Worm (Caenorhabditis elegans) whole organism, early embryonic: Measurements from ENCODE around the gene C52G5.3.

ENCODE experiments used
- B0310.2 ChIP-seq: sonication (generic microtip); optimal IDR thresholded peaks from 2 replicates; lab custom pipeline; 2016; ENCODE audit warnings: mild to moderate bottlenecking, missing genetic modification characterization, missing compliant biosample characterization
- F13C5.2 ChIP-seq: sonication (generic microtip); optimal IDR thresholded peaks from 2 replicates; lab custom pipeline; 2017; ENCODE audit warnings: mild to moderate bottlenecking, missing genetic modification characterization, inconsistent platforms, missing compliant biosample characterization
- aly-1 ChIP-seq: sonication (generic microtip); optimal IDR thresholded peaks from 2 replicates; lab custom pipeline; 2016; ENCODE audit warnings: missing genetic modification characterization, missing compliant biosample characterization
- ama-1 ChIP-seq: fragments of 150-350 bp; optimal IDR thresholded peaks from 2 replicates; lab custom pipeline; 2014
- ceh-13 ChIP-seq: fragments of 200-800 bp; sonication (Bioruptor generic); optimal IDR thresholded peaks from 2 replicates; lab custom pipeline; 2018; ENCODE audit warnings: mild to moderate bottlenecking, missing genetic modification characterization, missing compliant biosample characterization
- ceh-36 ChIP-seq: sonication (generic microtip); optimal IDR thresholded peaks from 2 replicates; lab custom pipeline; 2016; ENCODE audit warnings: missing genetic modification characterization, inconsistent platforms, missing compliant biosample characterization
- ets-7 ChIP-seq: sonication (generic microtip); optimal IDR thresholded peaks from 2 replicates; lab custom pipeline; 2016; ENCODE audit warnings: missing genotype, missing genetic modification characterization, missing compliant biosample characterization
- flt-1 ChIP-seq: fragments of 200-800 bp; sonication (Bioruptor generic); IDR thresholded peaks from 2 replicates; pipeline ENCODE4 v1.3.6; 2022; ENCODE audit warnings: missing genetic modification characterization, missing compliant biosample characterization
- hmbx-1 ChIP-seq: sonication (generic microtip); optimal IDR thresholded peaks from 2 replicates; lab custom pipeline; 2016; ENCODE audit warnings: mild to moderate bottlenecking, missing genetic modification characterization, missing compliant biosample characterization
- hmg-4 ChIP-seq: fragments of 200-800 bp; sonication (Bioruptor generic); optimal IDR thresholded peaks from 2 replicates; lab custom pipeline; 2018; ENCODE audit warnings: mild to moderate bottlenecking, missing genetic modification characterization, missing compliant biosample characterization
- hnd-1 ChIP-seq: sonication (generic microtip); optimal IDR thresholded peaks from 2 replicates; lab custom pipeline; 2016; ENCODE audit warnings: missing genetic modification characterization, missing compliant biosample characterization
- pes-1 ChIP-seq: fragments of 200-800 bp; sonication (Bioruptor generic); IDR thresholded peaks from 2 replicates; pipeline ENCODE4 v1.3.6; 2022; ENCODE audit warnings: missing genetic modification reagents, missing genetic modification characterization, missing compliant biosample characterization
- scrt-1 ChIP-seq: fragments of 200-800 bp; sonication (Bioruptor generic); IDR thresholded peaks from 2 replicates; pipeline ENCODE4 v1.3.6; 2022; ENCODE audit warnings: missing genetic modification characterization, missing compliant biosample characterization
- sea-1 ChIP-seq: fragments of 200-800 bp; sonication (Bioruptor generic); conservative IDR thresholded peaks from 2 replicates; pipeline ENCODE4 v1.3.6; 2022; ENCODE audit warnings: missing genetic modification characterization, missing compliant biosample characterization
- tbx-11 ChIP-seq: fragments of 200-800 bp; sonication (Bioruptor generic); IDR thresholded peaks from 2 replicates; pipeline ENCODE4 v1.3.6; 2022; ENCODE audit warnings: missing genetic modification characterization, missing compliant biosample characterization
- tbx-37 ChIP-seq: fragments of 200-800 bp; sonication (Bioruptor generic); conservative IDR thresholded peaks from 2 replicates; pipeline ENCODE4 v1.3.6; 2022; ENCODE audit warnings: missing genetic modification reagents, missing genetic modification characterization, missing compliant biosample characterization
- tra-4 ChIP-seq: sonication (generic microtip); optimal IDR thresholded peaks from 2 replicates; lab custom pipeline; 2017; ENCODE audit warnings: missing genetic modification characterization, missing compliant biosample characterization

C52G5.3 gene

DNA sequence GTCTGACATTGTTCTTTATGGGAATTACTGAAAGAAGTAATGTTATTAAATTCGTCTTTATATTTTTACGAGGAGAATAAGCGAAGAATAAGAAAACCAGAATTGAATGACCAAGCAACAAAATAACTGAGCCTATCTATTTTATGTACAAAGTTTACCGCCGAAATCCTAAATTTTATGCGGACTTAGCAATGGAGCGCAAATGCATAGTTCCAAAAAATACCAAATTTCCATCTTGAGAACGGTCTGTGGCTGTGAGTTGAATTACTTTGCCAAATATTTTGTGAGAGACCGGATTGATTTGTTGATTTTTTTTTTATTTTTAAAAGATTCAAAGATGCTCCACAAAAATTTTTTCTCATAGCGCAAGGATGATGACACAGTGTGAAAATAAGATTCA, 6.6 kb upstream of the C52G5.3 start, which contains the start of gene chd-3:
chd-3 (minus strand) TSS at position 27 of the 400 bp plus-strand sequence.
- TF ChIP-seq aly-1 (tag; lab: Kevin White, UChicago) (no peak), ceh-36 (tag; lab: Kevin White, UChicago) (no peak), flt-1 (GFP tag; lab: Robert Waterston, UW) (no peak), tra-4 (tag; lab: Kevin White, UChicago) (no peak), pes-1 (GFP tag; lab: Robert Waterston, UW) (no peak)

DNA sequence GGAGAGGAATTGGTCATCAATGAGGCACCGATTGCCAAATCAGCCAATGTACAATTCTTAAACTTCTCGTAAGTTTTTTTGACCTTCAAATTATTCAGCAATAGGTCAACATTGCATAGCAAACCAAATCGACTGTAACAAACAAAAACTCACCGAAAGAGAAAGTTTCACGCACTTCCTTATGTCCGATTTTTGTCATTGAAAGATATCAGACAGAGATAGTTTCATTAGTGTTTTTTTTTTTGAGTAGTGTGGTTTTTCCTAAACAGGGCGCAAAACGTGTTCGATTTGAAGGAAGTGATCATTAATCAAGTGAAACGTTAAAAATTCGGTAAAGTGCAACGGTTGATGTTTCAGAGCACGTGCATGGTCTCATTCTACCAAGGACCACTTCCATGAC, 1.8 kb downstream of the C52G5.3 start:
- TF ChIP-seq ama-1 (lab: Kevin White, UChicago) (no peak), aly-1 (tag; lab: Kevin White, UChicago) (no peak), ets-7 (no peak), B0310.2 (tag; lab: Kevin White, UChicago) (no peak), ceh-36 (tag; lab: Kevin White, UChicago) (no peak), pes-1 (GFP tag; lab: Robert Waterston, UW) (no peak), tbx-37 (no peak), tra-4 (tag; lab: Kevin White, UChicago) (no peak), sea-1 (GFP tag; lab: Robert Waterston, UW) (no peak), hmg-4 (GFP tag; lab: Kevin White, UChicago) (no peak), flt-1 (GFP tag; lab: Robert Waterston, UW) (no peak), F13C5.2 (tag; lab: Kevin White, UChicago) (no peak), hmbx-1 (tag; lab: Kevin White, UChicago) (no peak), ceh-13 (GFP tag; lab: Kevin White, UChicago) (no peak), scrt-1 (GFP tag; lab: Robert Waterston, UW) (no peak), tbx-11 (GFP tag; lab: Robert Waterston, UW) (no peak), hnd-1 (tag; lab: Kevin White, UChicago) (no peak)

DNA sequence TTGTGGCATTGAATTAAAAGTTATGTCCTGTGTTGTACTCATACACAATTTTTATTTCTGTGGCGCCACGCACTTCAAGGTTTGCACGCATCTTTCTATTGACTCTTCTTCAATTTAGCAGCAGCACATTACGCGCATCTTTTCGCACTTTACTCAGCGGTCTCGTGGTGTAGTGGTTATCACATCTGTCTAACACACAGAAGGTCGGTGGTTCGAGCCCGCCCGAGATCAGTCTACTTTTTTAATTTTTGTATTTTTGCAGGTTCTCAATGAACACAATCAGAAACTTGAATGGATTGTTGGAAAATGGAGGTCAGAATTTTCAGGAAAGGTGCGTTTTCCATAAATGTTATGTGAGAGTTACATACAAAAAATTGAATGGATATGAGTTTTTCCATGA, 2.4 kb downstream of the C52G5.3 start:
- TF ChIP-seq hmbx-1 (tag; lab: Kevin White, UChicago) (peak; percentile 1), aly-1 (tag; lab: Kevin White, UChicago) (no peak), hmg-4 (GFP tag; lab: Kevin White, UChicago) (peak; percentile 54), ceh-13 (GFP tag; lab: Kevin White, UChicago) (peak; percentile 53), tbx-37 (peak; percentile 55), sea-1 (GFP tag; lab: Robert Waterston, UW) (peak; percentile 70; the same call in 1 of the 2 replicates), scrt-1 (GFP tag; lab: Robert Waterston, UW) (peak; percentile 61), ama-1 (lab: Kevin White, UChicago) (no peak), B0310.2 (tag; lab: Kevin White, UChicago) (no peak), hnd-1 (tag; lab: Kevin White, UChicago) (no peak), flt-1 (GFP tag; lab: Robert Waterston, UW) (peak; percentile 78), pes-1 (GFP tag; lab: Robert Waterston, UW) (peak; percentile 86), ceh-36 (tag; lab: Kevin White, UChicago) (peak; percentile 46), F13C5.2 (tag; lab: Kevin White, UChicago) (peak; percentile 1), tbx-11 (GFP tag; lab: Robert Waterston, UW) (peak; percentile 63; the same call in 1 of the 2 replicates)

DNA sequence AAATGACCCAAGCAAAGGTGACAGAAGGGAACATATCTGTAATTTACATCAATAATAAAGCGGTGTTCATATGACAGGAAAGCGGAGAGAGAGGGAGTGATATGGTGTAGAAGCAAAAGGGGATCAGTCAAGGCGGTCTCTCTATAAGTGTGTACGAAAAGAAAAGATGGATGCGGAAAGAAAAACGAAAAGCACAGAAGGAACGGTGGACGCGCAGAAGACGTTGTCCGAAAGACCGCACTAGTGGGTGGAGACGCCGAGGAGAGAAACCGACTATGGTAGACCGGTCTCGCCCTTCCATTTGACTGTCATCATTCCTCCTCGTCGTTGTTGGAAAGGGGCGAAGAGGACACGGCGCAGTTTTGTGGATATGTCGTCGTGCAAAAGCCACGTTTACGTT, 2.9 kb downstream of the C52G5.3 start, which contains the start of gene C52G5.2:
C52G5.2 (plus strand) TSS at position 301 of the 400 bp plus-strand sequence.
- TF ChIP-seq ets-7, result no peak

DNA sequence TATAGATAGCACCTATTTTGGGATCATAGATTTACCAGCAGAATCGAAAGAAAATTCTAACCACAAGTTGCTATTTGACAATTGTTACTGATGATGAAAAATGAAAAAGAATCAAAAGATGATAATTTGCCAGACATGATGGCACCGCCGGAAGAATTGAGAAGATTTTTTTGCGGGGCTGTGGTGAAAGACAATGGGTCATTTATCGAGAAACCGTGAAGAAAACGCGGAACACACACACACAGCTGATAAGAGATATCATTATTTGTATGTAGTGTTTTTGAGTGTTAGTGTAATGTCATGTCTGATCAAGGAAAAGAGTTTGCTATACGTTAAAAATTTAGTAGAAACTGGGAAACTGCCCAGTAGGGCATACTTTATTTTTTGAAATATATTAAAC, 11.1 kb downstream of the C52G5.3 start:
- no peak for TF ChIP-seq hnd-1 (tag; lab: Kevin White, UChicago)
- no peak for TF ChIP-seq ets-7

DNA sequence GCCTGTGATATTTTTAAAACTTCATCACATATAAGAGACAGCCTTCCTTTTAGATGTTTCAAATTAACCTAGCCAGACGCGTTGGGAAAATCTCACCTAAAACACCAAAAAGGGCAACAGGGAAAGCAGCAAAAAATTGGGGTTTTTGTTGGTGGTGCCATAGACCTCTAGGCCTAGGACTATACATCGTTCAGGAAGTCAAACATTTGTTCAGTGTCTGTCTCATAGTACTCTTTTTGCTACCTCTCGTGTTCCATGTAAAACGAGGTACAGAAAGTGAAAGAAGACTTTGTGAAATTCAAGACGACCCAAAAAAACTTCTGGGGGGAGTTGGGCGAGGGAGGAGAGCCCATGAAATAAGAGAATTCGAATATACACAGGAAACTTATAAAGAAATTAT, 16.9 kb downstream of the C52G5.3 start:
- TF ChIP-seq F13C5.2 (tag; lab: Kevin White, UChicago), result no peak
- no peak for TF ChIP-seq scrt-1 (GFP tag; lab: Robert Waterston, UW)
- no peak for TF ChIP-seq flt-1 (GFP tag; lab: Robert Waterston, UW)
- no peak for TF ChIP-seq ets-7
- TF ChIP-seq hnd-1 (tag; lab: Kevin White, UChicago), result no peak
- no peak for TF ChIP-seq hmbx-1 (tag; lab: Kevin White, UChicago)
- no peak for TF ChIP-seq tbx-37
- TF ChIP-seq pes-1 (GFP tag; lab: Robert Waterston, UW), result no peak
- TF ChIP-seq aly-1 (tag; lab: Kevin White, UChicago), result no peak
- no peak for TF ChIP-seq ama-1 (lab: Kevin White, UChicago)
- no peak for TF ChIP-seq ceh-36 (tag; lab: Kevin White, UChicago)
- TF ChIP-seq ceh-13 (GFP tag; lab: Kevin White, UChicago), result no peak
- TF ChIP-seq B0310.2 (tag; lab: Kevin White, UChicago), result no peak
- TF ChIP-seq tbx-11 (GFP tag; lab: Robert Waterston, UW), result no peak
- TF ChIP-seq tra-4 (tag; lab: Kevin White, UChicago), result no peak
- TF ChIP-seq hmg-4 (GFP tag; lab: Kevin White, UChicago), result no peak
- TF ChIP-seq sea-1 (GFP tag; lab: Robert Waterston, UW), result no peak

DNA sequence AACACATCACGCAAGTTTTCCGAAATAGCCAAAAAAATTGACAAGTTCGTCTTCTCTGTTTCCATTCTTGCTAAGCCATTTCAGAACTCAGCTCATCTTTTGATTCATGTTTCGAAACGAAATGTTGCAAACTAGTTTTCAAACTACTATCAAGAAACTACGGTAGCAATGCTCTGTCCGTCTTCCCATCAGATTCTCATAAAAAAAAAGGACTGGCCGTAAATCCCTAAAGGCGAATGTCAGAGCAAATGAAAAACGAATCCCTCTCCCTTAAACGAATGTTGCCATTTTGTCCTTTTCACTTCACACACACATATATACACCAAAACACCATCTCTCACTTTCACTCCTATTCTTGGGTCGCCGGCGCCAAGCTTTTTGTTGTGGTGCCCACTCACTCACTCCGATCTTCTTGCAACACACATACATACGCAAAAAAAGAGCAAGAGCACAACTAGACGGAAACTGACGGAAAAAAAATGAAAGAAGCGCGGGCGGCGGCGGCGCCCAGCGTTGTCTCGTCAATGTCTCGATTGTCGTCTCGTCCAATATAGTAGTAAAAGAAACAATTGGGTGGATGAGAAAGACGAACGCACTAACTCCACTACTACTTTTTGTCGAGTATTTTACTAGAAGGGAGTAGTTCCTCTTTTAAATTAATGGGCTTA, 18.1 kb downstream of the C52G5.3 start:
- no peak for TF ChIP-seq sea-1 (GFP tag; lab: Robert Waterston, UW)
- TF ChIP-seq hnd-1 (tag; lab: Kevin White, UChicago), result no peak
- TF ChIP-seq ama-1 (lab: Kevin White, UChicago), result no peak
- no peak for TF ChIP-seq hmbx-1 (tag; lab: Kevin White, UChicago)
- TF ChIP-seq F13C5.2 (tag; lab: Kevin White, UChicago), result no peak
- TF ChIP-seq pes-1 (GFP tag; lab: Robert Waterston, UW), result no peak
- TF ChIP-seq ets-7, result no peak
- TF ChIP-seq hmg-4 (GFP tag; lab: Kevin White, UChicago), result no peak
- no peak for TF ChIP-seq aly-1 (tag; lab: Kevin White, UChicago)
- TF ChIP-seq ceh-36 (tag; lab: Kevin White, UChicago), result no peak
- no peak for TF ChIP-seq flt-1 (GFP tag; lab: Robert Waterston, UW)
- TF ChIP-seq B0310.2 (tag; lab: Kevin White, UChicago), result no peak
- TF ChIP-seq tbx-11 (GFP tag; lab: Robert Waterston, UW), result no peak
- TF ChIP-seq tbx-37, result no peak
- TF ChIP-seq ceh-13 (GFP tag; lab: Kevin White, UChicago), result no peak
- no peak for TF ChIP-seq tra-4 (tag; lab: Kevin White, UChicago)
- no peak for TF ChIP-seq scrt-1 (GFP tag; lab: Robert Waterston, UW)
